Fruit fly (Drosophila melanogaster) whole organism, embryonic: ENCODE data around the gene Crtc.

Source experiments
- Asciz ChIP-seq: fragments of 200-800 bp; sonication (Bioruptor generic); optimal IDR thresholded peaks from 2 replicates; lab custom pipeline; 2017; ENCODE audit warnings: missing biosample characterization, mild to moderate bottlenecking, missing genetic modification characterization, missing genetic modification reagents
- Bdp1 ChIP-seq: fragments of 200-800 bp; sonication (Bioruptor generic); optimal IDR thresholded peaks from 3 replicates; lab custom pipeline; 2016; ENCODE audit warnings: missing biosample characterization, missing genetic modification characterization
- CG10462 ChIP-seq: fragments of 200-800 bp; sonication (Bioruptor generic); optimal IDR thresholded peaks from 2 replicates; lab custom pipeline; 2016; ENCODE audit warnings: missing biosample characterization, missing genetic modification characterization
- CG11456 ChIP-seq: fragments of 200-800 bp; sonication (Bioruptor generic); IDR thresholded peaks from 3 replicates; pipeline ENCODE4 v1.3.6; 2022; ENCODE audit warnings: missing biosample characterization, missing genetic modification characterization
- CG12104 ChIP-seq: fragments of 200-800 bp; sonication (Bioruptor generic); optimal IDR thresholded peaks from 3 replicates; lab custom pipeline; 2016; ENCODE audit warnings: missing biosample characterization, missing genetic modification characterization
- CG12744 ChIP-seq: fragments of 200-800 bp; sonication (Bioruptor generic); optimal IDR thresholded peaks from 2 replicates; lab custom pipeline; 2016; ENCODE audit warnings: missing biosample characterization, missing genetic modification characterization
- CG14441 ChIP-seq: fragments of 200-800 bp; sonication (Bioruptor generic); IDR thresholded peaks from 2 replicates; pipeline ENCODE4 v1.3.6; 2022; ENCODE audit warnings: missing biosample characterization, missing genetic modification characterization
- CG15269 ChIP-seq: fragments of 200-800 bp; sonication (Bioruptor generic); optimal IDR thresholded peaks from 2 replicates; lab custom pipeline; 2018; ENCODE audit warnings: missing biosample characterization, mild to moderate bottlenecking, missing genetic modification characterization, moderate library complexity
- CG1529 ChIP-seq: fragments of 200-800 bp; sonication (Bioruptor generic); optimal IDR thresholded peaks from 3 replicates; lab custom pipeline; 2018; ENCODE audit warnings: missing biosample characterization, missing genetic modification characterization
- CG17359 ChIP-seq: fragments of 200-800 bp; sonication (Bioruptor generic); optimal IDR thresholded peaks from 3 replicates; lab custom pipeline; 2018; ENCODE audit warnings: missing biosample characterization, mild to moderate bottlenecking, missing genetic modification characterization, moderate library complexity
- CG32532 ChIP-seq: fragments of 200-800 bp; sonication (Bioruptor generic); IDR thresholded peaks from 2 replicates; pipeline ENCODE4 v1.3.6; 2022; ENCODE audit warnings: missing biosample characterization, missing genetic modification characterization
- CG33557 ChIP-seq: fragments of 200-800 bp; sonication (Bioruptor generic); optimal IDR thresholded peaks from 2 replicates; lab custom pipeline; 2019; ENCODE audit warnings: missing biosample characterization, mild to moderate bottlenecking, missing genetic modification characterization, moderate library complexity
- CG34224 ChIP-seq: fragments of 200-800 bp; sonication (Bioruptor generic); IDR thresholded peaks from 3 replicates; pipeline ENCODE4 v1.3.6; 2022; ENCODE audit warnings: missing biosample characterization, missing genetic modification characterization; ENCODE audit not compliant: partially characterized antibody
- CG34376 ChIP-seq: fragments of 200-800 bp; sonication (Bioruptor generic); optimal IDR thresholded peaks from 2 replicates; lab custom pipeline; 2018; ENCODE audit warnings: missing biosample characterization, mild to moderate bottlenecking, missing genetic modification characterization
- CG3995 ChIP-seq: fragments of 200-800 bp; sonication (Bioruptor generic); optimal IDR thresholded peaks from 3 replicates; lab custom pipeline; 2016; ENCODE audit warnings: missing biosample characterization, missing genetic modification characterization
- CG7839 ChIP-seq: fragments of 200-800 bp; sonication (Bioruptor generic); optimal IDR thresholded peaks from 3 replicates; lab custom pipeline; 2018; ENCODE audit warnings: missing biosample characterization, mild to moderate bottlenecking, missing genetic modification characterization, moderate library complexity
- CG7928 ChIP-seq: fragments of 200-800 bp; sonication (Bioruptor generic); optimal IDR thresholded peaks from 2 replicates; lab custom pipeline; 2017; ENCODE audit warnings: missing biosample characterization, mild to moderate bottlenecking, missing genetic modification characterization
- CG7963 ChIP-seq: fragments of 200-800 bp; sonication (Bioruptor generic); IDR thresholded peaks from 3 replicates; pipeline ENCODE4 v1.3.6; 2022; ENCODE audit warnings: missing biosample characterization, missing genetic modification characterization; ENCODE audit not compliant: partially characterized antibody
- CG9609 ChIP-seq: fragments of 200-800 bp; sonication (Bioruptor generic); optimal IDR thresholded peaks from 3 replicates; lab custom pipeline; 2016; ENCODE audit warnings: missing biosample characterization, missing genetic modification characterization
- D19B ChIP-seq: fragments of 200-800 bp; sonication (Bioruptor generic); optimal IDR thresholded peaks from 2 replicates; lab custom pipeline; 2017; ENCODE audit warnings: missing biosample characterization, mild to moderate bottlenecking, missing genetic modification characterization
- Dref ChIP-seq: fragments of 200-800 bp; sonication (Bioruptor generic); IDR thresholded peaks from 2 replicates; pipeline ENCODE4 v1.3.6; 2022; ENCODE audit warnings: missing biosample characterization, missing genetic modification characterization
- HHEX ChIP-seq: fragments of 200-800 bp; sonication (Bioruptor generic); optimal IDR thresholded peaks from 3 replicates; lab custom pipeline; 2017; ENCODE audit warnings: missing biosample characterization, mild to moderate bottlenecking, missing genetic modification characterization, missing genetic modification reagents
- Lpt ChIP-seq: fragments of >200 bp; optimal IDR thresholded peaks from 2 replicates; lab custom pipeline; 2018; ENCODE audit warnings: missing biosample characterization, missing genetic modification characterization
- NFAT ChIP-seq: fragments of 200-800 bp; sonication (Bioruptor generic); IDR thresholded peaks from 2 replicates; pipeline ENCODE4 v1.3.6; 2022; ENCODE audit warnings: missing biosample characterization, missing genetic modification characterization
- Sin3A ChIP-seq: fragments of >200 bp; optimal IDR thresholded peaks from 2 replicates; lab custom pipeline; 2018
- TFAM ChIP-seq: fragments of 200-800 bp; sonication (Bioruptor generic); optimal IDR thresholded peaks from 2 replicates; lab custom pipeline; 2017; ENCODE audit warnings: missing biosample characterization, missing genetic modification characterization, inconsistent platforms
- Taf1 ChIP-seq: fragments of 200-800 bp; sonication (Bioruptor generic); IDR thresholded peaks from 2 replicates; pipeline ENCODE4 v1.3.6; 2022; ENCODE audit warnings: missing biosample characterization, missing genetic modification characterization
- ash1 ChIP-seq: fragments of 200-800 bp; sonication (Bioruptor generic); optimal IDR thresholded peaks from 2 replicates; lab custom pipeline; 2018; ENCODE audit warnings: missing biosample characterization, mild to moderate bottlenecking, missing genetic modification characterization
- ato ChIP-seq: fragments of 200-800 bp; sonication (Bioruptor generic); IDR thresholded peaks from 2 replicates; pipeline ENCODE4 v1.3.6; 2022; ENCODE audit warnings: missing biosample characterization, missing genetic modification characterization; ENCODE audit not compliant: partially characterized antibody
- bcd ChIP-seq: fragments of 200-800 bp; sonication (Bioruptor generic); optimal IDR thresholded peaks from 2 replicates; lab custom pipeline; 2017; ENCODE audit warnings: missing biosample characterization, mild to moderate bottlenecking, missing genetic modification characterization
- br ChIP-seq: fragments of >200 bp; optimal IDR thresholded peaks from 2 replicates; lab custom pipeline; 2017
- caup ChIP-seq: fragments of 200-800 bp; sonication (Bioruptor generic); optimal IDR thresholded peaks from 3 replicates; lab custom pipeline; 2017; ENCODE audit warnings: missing biosample characterization, mild to moderate bottlenecking, missing genetic modification characterization, moderate library complexity; ENCODE audit not compliant: severe bottlenecking
- crol ChIP-seq: fragments of 200-800 bp; sonication (Bioruptor generic); IDR thresholded peaks from 2 replicates; pipeline ENCODE4 v1.3.6; 2022; ENCODE audit warnings: missing biosample characterization, missing genetic modification characterization
- emc ChIP-seq: fragments of 200-800 bp; sonication (Bioruptor generic); optimal IDR thresholded peaks from 2 replicates; lab custom pipeline; 2016; ENCODE audit warnings: missing biosample characterization, missing genetic modification characterization
- en ChIP-seq: fragments of 200-800 bp; sonication (Bioruptor generic); optimal IDR thresholded peaks from 2 replicates; lab custom pipeline; 2016; ENCODE audit warnings: missing biosample characterization, missing genetic modification characterization
- ewg ChIP-seq: fragments of 200-800 bp; sonication (Bioruptor generic); optimal IDR thresholded peaks from 3 replicates; lab custom pipeline; 2017; ENCODE audit warnings: mild to moderate bottlenecking, missing biosample characterization, missing genetic modification reagents, missing genetic modification characterization
- fd3F ChIP-seq: fragments of 200-800 bp; sonication (Bioruptor generic); optimal IDR thresholded peaks from 2 replicates; lab custom pipeline; 2018; ENCODE audit warnings: missing biosample characterization, mild to moderate bottlenecking, missing genetic modification characterization, moderate library complexity
- gem ChIP-seq: fragments of 200-800 bp; sonication (Bioruptor generic); optimal IDR thresholded peaks from 2 replicates; lab custom pipeline; 2019; ENCODE audit warnings: missing biosample characterization, mild to moderate bottlenecking, missing genetic modification characterization, moderate library complexity
- kah ChIP-seq: fragments of 200-800 bp; sonication (Bioruptor generic); optimal IDR thresholded peaks from 2 replicates; lab custom pipeline; 2018; ENCODE audit warnings: missing biosample characterization, mild to moderate bottlenecking, missing genetic modification characterization
- kay ChIP-seq: fragments of 200-800 bp; sonication (Bioruptor generic); optimal IDR thresholded peaks from 2 replicates; lab custom pipeline; 2016; ENCODE audit warnings: missing biosample characterization, missing genetic modification characterization
- lilli ChIP-seq: fragments of 200-800 bp; sonication (Bioruptor generic); optimal IDR thresholded peaks from 3 replicates; lab custom pipeline; 2016; ENCODE audit warnings: missing biosample characterization, missing genetic modification characterization
- lov ChIP-seq, 2 experiments: fragments of 200-800 bp in 1 of 2; fragments of >200 bp in 1 of 2; sonication (Bioruptor generic) in 1 of 2; IDR thresholded peaks in 1 of 2; optimal IDR thresholded peaks in 1 of 2; 2 replicates in 1 of 2; 3 replicates in 1 of 2; pipeline versions ENCODE4 v1.3.6 to Lab custom; 2017 to 2022; ENCODE audit warnings: missing biosample characterization in 1 of 2, missing genetic modification characterization in 1 of 2
- pita ChIP-seq: fragments of 200-800 bp; sonication (Bioruptor generic); optimal IDR thresholded peaks from 2 replicates; lab custom pipeline; 2017; ENCODE audit warnings: missing biosample characterization, mild to moderate bottlenecking, missing genetic modification characterization
- pzg ChIP-seq: fragments of 200-800 bp; sonication (Bioruptor generic); optimal IDR thresholded peaks from 3 replicates; lab custom pipeline; 2018; ENCODE audit warnings: missing biosample characterization, mild to moderate bottlenecking, missing genetic modification characterization, moderate library complexity
- sqz ChIP-seq: fragments of 200-800 bp; sonication (Bioruptor generic); optimal IDR thresholded peaks from 3 replicates; lab custom pipeline; 2018; ENCODE audit warnings: missing biosample characterization, mild to moderate bottlenecking, missing genetic modification characterization
- sr ChIP-seq: fragments of 200-800 bp; sonication (Bioruptor generic); IDR thresholded peaks from 3 replicates; pipeline ENCODE4 v1.3.6; 2022; ENCODE audit warnings: missing biosample characterization, missing genetic modification characterization
- trem ChIP-seq: fragments of 200-800 bp; optimal IDR thresholded peaks from 3 replicates; lab custom pipeline; 2019; ENCODE audit warnings: missing biosample characterization, mild to moderate bottlenecking, missing genetic modification characterization, moderate library complexity
- ttk ChIP-seq: fragments of 200-800 bp; sonication (Bioruptor generic); IDR thresholded peaks from 2 replicates; pipeline ENCODE4 v2.1.2; 2022; ENCODE audit warnings: missing biosample characterization, missing genetic modification characterization
- unc-4 ChIP-seq: fragments of 200-800 bp; sonication (Bioruptor generic); IDR thresholded peaks from 2 replicates; pipeline ENCODE4 v1.3.6; 2022; ENCODE audit warnings: missing biosample characterization, missing genetic modification characterization; ENCODE audit not compliant: partially characterized antibody
- vnd ChIP-seq: fragments of 200-800 bp; sonication (Bioruptor generic); IDR thresholded peaks from 3 replicates; pipeline ENCODE4 v1.3.6; 2022; ENCODE audit warnings: missing biosample characterization, missing genetic modification characterization; ENCODE audit not compliant: partially characterized antibody

Crtc gene

dm6 chr3L:17665084-17665576 is 3.9 kb downstream of the Crtc start (continued):
- TF ChIP-seq caup (GFP tag; lab: Kevin White, UChicago) (peak; percentile 48), ato (GFP tag; lab: Robert Waterston, UW) (no peak), Asciz (GFP tag; lab: Kevin White, UChicago) (no peak), lov (optimal IDR thresholded peaks at IDR 0.05; lab: Kevin White, UChicago) (no peak), lov (GFP tag; IDR thresholded peaks at IDR 0.05; lab: Robert Waterston, UW) (no peak), kay (GFP tag; lab: Kevin White, UChicago) (no peak), kah (GFP tag; lab: Kevin White, UChicago) (no peak), CG11456 (GFP tag; lab: Robert Waterston, UW) (no peak), sqz (GFP tag; lab: Kevin White, UChicago) (no peak), emc (GFP tag; lab: Kevin White, UChicago) (no peak), CG7963 (GFP tag; lab: Robert Waterston, UW) (no peak), ttk (GFP tag; lab: Robert Waterston, UW) (no peak), CG9609 (GFP tag; lab: Kevin White, UChicago) (no peak), Dref (GFP tag; lab: Robert Waterston, UW) (no peak), gem (no peak), CG12744 (GFP tag; lab: Kevin White, UChicago) (no peak), pzg (GFP tag; lab: Kevin White, UChicago) (peak; percentile 19), CG32532 (peak; percentile 42), vnd (no peak), ewg (GFP tag; lab: Kevin White, UChicago) (peak; percentile 2), CG33557 (GFP tag; lab: Kevin White, UChicago) (no peak), NFAT (peak; percentile 24; the same call in 1 of the 2 replicates), CG7839 (tag; lab: Kevin White, UChicago) (no peak), crol (GFP tag; lab: Robert Waterston, UW) (peak; percentile 93), CG3995 (GFP tag; lab: Kevin White, UChicago) (no peak), Taf1 (GFP tag; lab: Robert Waterston, UW) (no peak)

dm6 chr3L:17663647-17664046 is 5.4 kb downstream of the Crtc start:
- TF ChIP-seq Bdp1 (GFP tag; lab: Kevin White, UChicago) (no peak), trem (tag; lab: Kevin White, UChicago) (no peak), CG15269 (tag; lab: Kevin White, UChicago) (no peak), CG12104 (GFP tag; lab: Kevin White, UChicago) (no peak), D19B (no peak), CG34376 (no peak), CG1529 (GFP tag; lab: Kevin White, UChicago) (no peak), Lpt (GFP tag; lab: Kevin White, UChicago) (no peak), pita (no peak)

dm6 chr3L:17659268-17659589 is 9.8 kb downstream of the Crtc start:
- TF ChIP-seq TFAM (GFP tag; lab: Kevin White, UChicago) (no peak), CG7928 (GFP tag; lab: Kevin White, UChicago) (peak; percentile 25), bcd (GFP tag; lab: Kevin White, UChicago) (peak; percentile 13), CG10462 (no peak), Sin3A (lab: Kevin White, UChicago) (no peak), fd3F (peak; percentile 3), CG34224 (GFP tag; lab: Robert Waterston, UW) (no peak), br (lab: Kevin White, UChicago) (no peak), sr (GFP tag; lab: Robert Waterston, UW) (no peak), CG11456 (GFP tag; lab: Robert Waterston, UW) (peak; percentile 64; the same call in 1 of the 3 replicates), CG14441 (no peak), ash1 (peak; percentile 77), unc-4 (GFP tag; lab: Robert Waterston, UW) (no peak), lilli (no peak), HHEX (peak; percentile 42), CG17359 (tag; lab: Kevin White, UChicago) (no peak), en (GFP tag; lab: Kevin White, UChicago) (no peak)
